Fruit fly (Drosophila melanogaster) whole organism: Measurements from ENCODE around the gene CG6012.

Experiments
- Dll ChIP-seq: fragments of >200 bp; optimal IDR thresholded peaks from 2 replicates; lab custom pipeline; 2017
- psq ChIP-seq: fragments of >200 bp; optimal IDR thresholded peaks from 2 replicates; lab custom pipeline; 2017

dm6 chr2L:16826872-16827506 is 34.3 kb downstream of the CG6012 start, which contains the start of gene AspRS-m:
- no peak for TF ChIP-seq Dll (lab: Kevin White, UChicago)
- no peak for TF ChIP-seq psq (lab: Kevin White, UChicago)
